Fruit fly (Drosophila melanogaster): Measurements from ENCODE around the gene CG33795.

CG33795 gene

DNA sequence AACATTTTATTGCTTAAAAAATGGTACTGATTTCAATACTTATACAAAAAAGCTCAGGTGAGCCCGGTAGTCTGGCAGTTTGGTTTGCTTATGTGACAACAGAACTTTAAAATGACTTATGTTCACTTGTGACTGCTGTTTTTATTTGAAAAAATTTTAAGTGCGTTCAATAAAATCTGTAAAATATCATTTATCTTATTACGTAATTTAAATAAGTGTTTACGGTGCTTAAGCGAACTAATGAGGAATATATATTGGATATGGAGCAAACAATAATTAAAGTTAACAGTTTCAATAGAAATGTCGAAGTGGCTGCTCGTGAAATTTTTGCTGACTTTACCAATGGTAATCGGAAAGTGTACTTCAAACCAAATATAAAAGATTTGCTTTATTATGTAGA lies 29.8 kb upstream of the CG33795 start, which contains the start of gene dls:
Gene dls, plus strand, starts transcription at position 301 of the 400 bp plus-strand sequence.
- no peak for TF ChIP-seq CG17801 (GFP tag; optimal IDR thresholded peaks at IDR 0.05; ENCODE audit: partially characterized antibody)

DNA sequence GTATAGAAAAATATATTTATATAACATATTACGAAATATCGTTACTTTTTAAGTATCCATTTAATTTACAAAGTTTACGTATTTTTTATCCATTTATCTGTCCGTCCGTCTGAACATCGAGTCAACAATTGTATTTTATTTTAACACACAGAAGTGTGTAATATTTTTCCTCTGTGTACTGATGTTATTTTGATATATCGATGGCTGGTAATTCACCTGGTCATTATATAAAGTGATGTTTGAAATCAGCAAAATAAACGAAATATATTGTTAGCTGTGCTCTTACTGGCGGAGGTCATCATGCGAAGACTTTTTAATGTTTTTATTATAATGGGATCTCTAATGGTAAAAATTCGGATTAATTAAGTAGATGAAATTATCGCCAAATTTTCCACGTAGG lies 28.7 kb upstream of the CG33795 start, which contains the start of gene CG33689:
Gene CG33689, plus strand, starts transcription at position 301 of the 400 bp plus-strand sequence.
- no peak for TF ChIP-seq CG17801 (GFP tag; optimal IDR thresholded peaks at IDR 0.05; ENCODE audit: partially characterized antibody)

DNA sequence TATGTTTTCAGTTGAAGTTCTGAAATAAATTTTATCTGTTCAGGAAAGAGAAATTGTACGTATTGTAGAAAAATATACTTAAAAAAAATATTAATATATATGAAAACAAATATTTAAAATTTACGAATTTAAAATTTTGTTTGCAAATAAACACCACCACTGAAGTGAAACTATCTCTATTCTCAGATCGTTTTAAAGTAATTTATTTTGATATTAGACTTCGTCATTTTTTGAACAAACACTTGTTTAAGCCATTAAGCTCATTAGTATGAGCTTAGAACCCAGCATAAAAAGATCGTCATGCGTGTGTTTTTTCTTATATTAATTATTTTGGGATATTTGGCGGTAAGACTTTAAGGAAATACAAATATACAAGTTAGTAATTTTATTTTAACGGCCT lies 27.7 kb upstream of the CG33795 start, which contains the start of gene CG33688:
Gene CG33688, plus strand, starts transcription at position 301 of the 400 bp plus-strand sequence.
- no peak for TF ChIP-seq CG17801 (GFP tag; optimal IDR thresholded peaks at IDR 0.05; ENCODE audit: partially characterized antibody)

DNA sequence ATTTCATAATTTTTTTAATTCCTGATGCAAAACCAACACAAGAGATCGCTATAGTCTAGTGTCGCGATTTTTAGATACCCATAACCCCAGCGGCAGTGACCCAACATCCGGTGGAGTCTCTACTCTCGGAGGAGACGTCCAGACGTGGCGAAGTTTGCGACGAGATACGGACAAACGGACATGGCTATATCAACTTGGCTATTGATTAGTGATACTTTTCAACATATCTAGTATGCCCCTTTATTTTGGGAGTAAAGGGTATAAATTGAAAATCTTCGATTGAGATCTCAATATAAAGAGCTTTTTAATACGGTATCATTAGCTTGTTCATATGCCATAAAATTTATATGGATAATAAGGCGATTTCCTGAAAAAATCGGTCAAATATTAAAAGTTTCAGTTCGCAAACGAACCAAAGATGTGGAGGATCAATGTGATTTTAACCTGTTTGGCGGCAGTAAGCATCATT lies 26.3 kb upstream of the CG33795 start, which contains the start of gene CG33687:
Gene CG33687, plus strand, starts transcription at position 419 of the 469 bp plus-strand sequence.
- TF ChIP-seq CG17801 (GFP tag; optimal IDR thresholded peaks at IDR 0.05; ENCODE audit: partially characterized antibody) = no peak

DNA sequence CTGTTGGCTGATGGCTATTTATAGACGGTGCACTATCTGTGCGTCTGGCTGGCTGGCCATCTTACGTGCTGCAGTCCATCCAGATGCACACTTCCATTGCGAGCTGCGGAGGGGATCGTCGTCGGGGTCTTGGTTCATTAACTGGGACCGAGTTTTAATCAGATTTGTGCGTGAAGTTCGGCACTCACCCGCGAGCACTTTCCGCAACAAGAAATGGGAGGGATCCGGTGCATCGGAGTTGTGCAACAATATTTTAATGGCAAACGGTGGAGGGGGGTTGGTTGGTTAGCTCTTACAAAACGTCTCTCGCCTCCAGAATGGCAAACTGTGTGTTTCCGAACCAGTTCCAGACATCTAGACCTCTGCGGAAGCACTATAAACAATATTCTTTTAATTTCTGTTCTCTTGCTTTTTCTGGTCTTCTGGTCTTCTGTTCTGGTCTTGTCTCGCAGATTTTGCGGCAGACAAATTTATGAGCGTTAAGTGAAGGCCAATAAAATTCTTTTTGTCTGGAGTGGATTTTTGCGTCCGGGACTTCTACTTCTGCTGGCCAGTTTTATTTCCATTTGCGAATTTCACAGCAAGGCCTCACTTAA lies 25.5 kb upstream of the CG33795 start:
- TF ChIP-seq CG17801 (GFP tag; optimal IDR thresholded peaks at IDR 0.05; ENCODE audit: partially characterized antibody) = no peak

DNA sequence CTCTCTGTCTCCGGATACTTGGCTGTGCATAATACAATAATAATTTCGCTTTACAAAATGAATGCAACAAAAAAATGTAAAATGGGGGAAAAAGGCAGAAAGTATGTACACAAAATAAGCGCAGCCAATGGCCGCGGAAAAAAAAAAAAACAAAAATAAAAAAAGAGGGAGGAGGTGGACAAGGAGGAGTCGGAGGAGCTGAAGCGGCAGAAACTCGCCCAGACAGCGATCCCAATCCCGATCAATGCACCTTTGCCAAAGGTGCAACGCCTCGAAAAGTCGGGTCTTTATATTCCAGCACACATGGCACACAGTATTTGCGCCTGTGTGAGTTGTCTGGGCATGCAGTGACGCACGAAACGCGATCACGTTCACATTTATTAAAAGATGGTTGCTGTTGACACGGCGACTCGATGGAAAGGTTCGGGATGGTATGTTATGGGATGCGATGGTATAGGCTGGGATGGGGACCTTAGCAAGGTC lies 24.3 kb upstream of the CG33795 start:
- TF ChIP-seq CG17801 (GFP tag; optimal IDR thresholded peaks at IDR 0.05; ENCODE audit: partially characterized antibody) = no peak

DNA sequence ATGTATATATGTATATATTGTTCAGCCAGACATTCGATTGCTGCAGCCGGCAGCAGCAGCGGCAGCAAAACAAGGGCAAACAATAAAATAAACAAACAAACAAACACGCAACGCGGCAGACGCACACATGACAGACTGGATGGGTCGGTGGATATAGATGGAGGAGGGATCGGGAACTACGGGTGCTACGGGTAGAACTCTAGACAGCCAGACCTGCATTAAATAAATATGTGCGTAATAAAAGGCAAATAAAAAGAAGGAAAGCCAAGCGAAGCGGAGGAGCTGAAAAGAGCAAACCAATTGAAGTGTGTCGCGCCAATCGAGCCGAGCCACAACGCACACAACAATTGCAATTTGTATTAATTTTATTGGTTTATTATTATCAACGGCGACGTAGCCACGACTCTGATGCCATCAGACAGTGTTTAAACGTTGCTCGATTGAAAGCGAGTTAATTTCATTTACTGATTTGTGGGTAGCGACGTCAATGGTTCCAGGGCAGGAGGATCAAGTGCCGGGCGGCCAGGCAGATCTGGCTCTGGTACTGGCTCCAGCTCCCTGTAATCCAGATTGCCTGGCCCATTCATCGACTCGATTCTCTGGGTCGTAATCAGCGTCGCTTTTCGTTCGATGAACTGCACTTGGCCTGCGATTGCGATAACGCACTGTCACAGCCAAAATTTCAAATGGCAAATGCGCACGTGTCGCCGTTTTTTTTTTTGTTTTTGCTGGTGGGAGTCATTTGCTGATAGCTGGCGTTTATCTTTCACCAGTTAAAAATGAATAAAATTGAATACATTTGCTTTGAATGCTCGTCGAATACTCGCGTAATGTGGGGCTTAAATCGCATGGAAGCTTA lies 22.9 kb upstream of the CG33795 start:
- no peak for TF ChIP-seq CG17801 (GFP tag; optimal IDR thresholded peaks at IDR 0.05; ENCODE audit: partially characterized antibody)

DNA sequence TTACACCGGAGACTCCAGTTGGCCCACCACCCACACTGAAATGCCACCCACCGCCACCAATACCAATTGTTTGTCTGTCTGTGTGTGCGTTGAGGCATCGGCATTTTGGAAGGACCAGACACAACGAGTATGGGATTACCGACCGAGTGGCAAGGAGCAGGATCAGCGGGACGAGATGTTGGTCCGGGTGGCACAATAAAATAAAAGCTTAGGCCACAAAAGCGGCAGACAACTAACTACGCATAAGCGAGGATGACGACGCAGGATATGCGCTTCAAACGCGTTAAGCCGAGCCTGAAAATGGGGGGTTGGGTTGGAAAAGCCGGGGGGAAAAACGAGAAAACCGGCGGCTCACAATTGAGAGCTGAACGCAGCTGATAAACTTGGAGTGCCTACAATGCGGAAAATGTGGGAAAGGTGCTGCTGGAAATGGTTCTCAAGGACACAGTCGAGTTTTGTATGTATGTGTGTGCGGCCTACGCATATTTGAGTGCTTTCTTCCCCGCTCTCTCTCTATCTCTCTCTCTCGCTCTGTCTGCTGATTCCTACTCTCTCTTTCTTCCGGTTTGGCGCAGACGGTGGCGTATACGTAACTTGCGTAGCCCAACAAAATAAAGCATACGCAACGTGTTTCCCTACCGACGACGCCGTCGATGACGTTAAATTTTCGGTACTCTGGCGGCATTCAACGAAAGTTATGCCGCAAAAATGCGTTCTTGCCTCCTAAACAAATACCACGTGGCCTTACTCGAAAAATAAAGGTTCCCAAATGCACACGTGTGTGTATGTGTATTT lies 21.6 kb upstream of the CG33795 start:
- no peak for TF ChIP-seq CG17801 (GFP tag; optimal IDR thresholded peaks at IDR 0.05; ENCODE audit: partially characterized antibody)

DNA sequence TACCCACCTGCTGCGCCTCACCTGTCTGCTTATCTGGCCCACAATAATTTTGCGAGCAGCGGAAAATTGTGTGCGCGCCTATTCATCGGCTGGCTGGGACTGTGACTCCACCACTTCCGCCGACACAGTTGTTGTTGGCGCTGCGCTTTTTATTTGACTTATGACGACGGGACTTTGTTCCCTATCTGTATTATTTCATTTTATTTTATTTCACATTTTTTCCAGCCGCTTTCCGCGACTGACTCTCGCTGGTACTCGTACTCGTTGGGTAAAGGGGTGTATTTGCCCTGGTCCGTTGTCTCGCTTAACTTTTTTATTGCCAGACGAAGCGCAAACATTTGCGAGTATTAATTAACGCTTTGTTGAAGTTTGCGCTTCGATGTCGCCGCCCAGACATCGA lies 19.7 kb upstream of the CG33795 start:
- no peak for TF ChIP-seq CG17801 (GFP tag; optimal IDR thresholded peaks at IDR 0.05; ENCODE audit: partially characterized antibody)

DNA sequence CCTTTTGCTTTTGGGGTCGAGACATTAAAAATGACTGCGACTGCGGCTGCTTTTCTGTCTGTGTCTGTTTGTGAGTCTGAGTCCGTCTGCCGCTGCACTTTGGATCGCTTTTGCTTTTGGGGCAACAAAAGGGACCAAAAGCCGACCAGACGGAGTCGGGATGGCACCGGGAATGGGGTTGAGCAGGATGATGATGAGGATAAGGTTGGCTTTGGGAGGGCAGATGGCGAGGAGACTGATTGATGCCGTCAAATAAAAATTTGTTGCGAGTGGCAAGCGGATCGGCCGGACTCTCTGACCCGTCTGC lies 18.7 kb upstream of the CG33795 start:
- no peak for TF ChIP-seq CG17801 (GFP tag; optimal IDR thresholded peaks at IDR 0.05; ENCODE audit: partially characterized antibody)

DNA sequence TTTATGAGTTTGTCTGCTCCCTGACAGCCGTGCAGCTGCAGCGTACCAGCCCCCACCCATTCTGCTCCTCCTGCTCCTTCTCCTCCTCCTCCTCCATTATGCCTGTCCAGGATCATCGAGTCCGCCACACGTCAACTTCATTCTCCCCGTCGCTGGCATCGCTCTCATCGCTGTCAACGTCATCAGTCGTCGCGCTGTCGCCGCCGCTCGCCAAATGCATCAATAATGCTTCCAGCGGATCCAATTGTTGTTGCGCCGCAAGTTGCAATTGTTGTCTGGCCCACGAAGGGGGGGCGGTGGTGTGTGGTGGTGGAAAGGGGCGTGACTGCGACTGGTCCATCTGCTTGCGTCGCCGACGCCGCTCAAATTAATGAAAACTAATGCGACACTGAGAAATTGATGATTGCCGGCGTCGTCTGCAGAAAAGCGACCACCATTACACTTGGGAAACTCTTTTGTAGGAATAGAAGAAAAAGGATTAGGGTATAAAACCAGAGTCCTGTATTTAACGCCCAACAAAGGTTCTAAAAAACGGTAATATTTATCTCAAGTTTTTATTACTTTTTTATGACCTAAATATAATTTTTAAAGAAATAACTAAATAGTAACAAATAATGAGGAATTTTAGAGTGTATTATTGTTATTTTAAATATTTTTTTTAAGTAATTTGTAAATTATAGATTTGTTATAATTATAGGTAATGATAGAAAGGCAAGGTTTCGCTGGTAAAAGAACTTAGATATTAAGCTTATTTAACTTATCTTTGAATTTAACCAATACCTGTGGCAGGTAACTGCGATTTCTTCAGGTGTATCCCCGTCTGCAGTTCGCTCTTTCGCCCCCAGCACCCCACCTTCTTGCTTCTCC lies 18.1 kb upstream of the CG33795 start:
- TF ChIP-seq CG17801 (GFP tag; optimal IDR thresholded peaks at IDR 0.05; ENCODE audit: partially characterized antibody) = no peak

DNA sequence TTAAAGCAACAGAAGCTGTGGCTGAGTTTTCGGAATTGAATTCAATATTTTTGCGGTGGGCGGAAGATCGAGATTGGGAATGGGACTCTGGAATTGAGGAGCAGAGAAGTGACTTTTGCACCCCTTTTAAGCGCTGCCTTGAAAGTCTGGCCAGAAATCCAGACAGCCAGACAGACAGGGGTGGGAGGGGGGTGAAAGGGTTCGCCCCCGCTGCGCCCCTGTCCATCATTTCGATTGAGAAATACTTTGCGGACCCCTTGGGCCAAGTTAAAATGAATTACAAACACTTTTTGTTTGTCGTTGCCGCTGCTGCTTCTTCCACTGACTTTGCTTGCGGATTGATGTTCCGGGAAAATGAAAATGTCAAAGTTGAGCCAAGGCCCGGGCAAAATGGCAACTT lies 12.3 kb upstream of the CG33795 start:
- TF ChIP-seq CG17801 (GFP tag; optimal IDR thresholded peaks at IDR 0.05; ENCODE audit: partially characterized antibody) = no peak

DNA sequence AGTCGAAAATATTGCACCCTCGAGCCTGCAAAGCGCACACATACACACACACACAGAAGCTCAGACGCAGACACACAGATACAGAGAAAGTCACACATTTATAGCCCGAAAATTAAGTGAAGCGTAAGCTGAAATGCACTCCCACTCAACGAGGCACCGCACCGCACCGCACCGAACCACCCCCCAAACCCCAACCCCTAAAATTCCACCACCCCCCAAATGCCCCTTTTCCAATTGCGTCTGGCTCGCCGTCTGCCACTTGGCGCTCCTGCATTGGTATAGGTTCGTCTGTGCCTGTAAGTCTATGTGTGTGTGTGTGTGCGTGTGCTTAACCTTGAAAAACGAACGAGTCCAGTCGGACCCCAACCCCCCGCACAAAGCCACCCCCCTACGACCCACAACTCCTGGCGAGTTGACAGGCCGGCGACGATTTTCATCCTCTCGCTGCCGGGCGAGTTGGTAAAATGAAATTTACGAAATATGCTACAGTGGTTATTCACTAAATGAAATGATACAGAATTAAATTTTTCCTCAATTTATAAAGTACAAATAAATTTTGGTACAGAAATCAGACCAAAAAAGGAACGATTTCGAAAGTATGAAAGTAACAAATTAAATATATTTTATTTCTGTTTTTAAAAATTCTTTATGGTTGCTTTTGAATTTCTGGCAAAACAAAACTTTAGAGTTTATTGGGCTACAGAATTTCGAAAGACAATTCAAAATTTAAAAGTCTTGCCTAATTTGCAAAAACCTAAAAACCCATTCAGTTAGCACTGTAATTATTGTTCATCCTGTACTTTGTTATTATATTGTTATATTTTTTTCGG lies 11.7 kb upstream of the CG33795 start:
- no peak for TF ChIP-seq CG17801 (GFP tag; optimal IDR thresholded peaks at IDR 0.05; ENCODE audit: partially characterized antibody)
